Worm (Caenorhabditis elegans) whole organism, late embryonic: ENCODE data around the gene srd-34.

Experiments used
- C08G9.2 ChIP-seq: sonication (generic microtip); optimal IDR thresholded peaks from 2 replicates; lab custom pipeline; 2016; ENCODE audit warnings: mild to moderate bottlenecking, missing genetic modification characterization, moderate library complexity, missing compliant biosample characterization
- C38D4.7 ChIP-seq: fragments of 200-800 bp; sonication (Bioruptor generic); optimal IDR thresholded peaks from 2 replicates; lab custom pipeline; 2018; ENCODE audit warnings: mild to moderate bottlenecking, missing genetic modification characterization, moderate library complexity, missing compliant biosample characterization
- K02D7.2 ChIP-seq: sonication (generic microtip); optimal IDR thresholded peaks from 2 replicates; lab custom pipeline; 2017; ENCODE audit warnings: mild to moderate bottlenecking, missing genetic modification characterization, missing compliant biosample characterization
- T23F11.4 ChIP-seq: fragments of 200-800 bp; sonication (Bioruptor generic); optimal IDR thresholded peaks from 2 replicates; lab custom pipeline; 2018; ENCODE audit warnings: mild to moderate bottlenecking, missing genetic modification characterization, missing compliant biosample characterization
- ahr-1 ChIP-seq: sonication (generic microtip); optimal IDR thresholded peaks from 2 replicates; lab custom pipeline; 2016; ENCODE audit warnings: missing genetic modification characterization, missing compliant biosample characterization
- ama-1 ChIP-seq: fragments of 150-350 bp; optimal IDR thresholded peaks from 2 replicates; lab custom pipeline; 2014
- ceh-14 ChIP-seq: sonication (generic microtip); optimal IDR thresholded peaks from 2 replicates; lab custom pipeline; 2016; ENCODE audit warnings: missing genotype, missing genetic modification characterization, missing compliant biosample characterization
- ceh-2 ChIP-seq: sonication (generic microtip); optimal IDR thresholded peaks from 2 replicates; lab custom pipeline; 2016; ENCODE audit warnings: missing genotype, missing genetic modification characterization, missing compliant biosample characterization
- ceh-22 ChIP-seq: sonication (generic microtip); optimal IDR thresholded peaks from 2 replicates; lab custom pipeline; 2017; ENCODE audit warnings: missing biosample characterization, missing genetic modification characterization
- ceh-24 ChIP-seq: sonication (generic microtip); optimal IDR thresholded peaks from 2 replicates; lab custom pipeline; 2016; ENCODE audit warnings: mild to moderate bottlenecking, missing genetic modification characterization, missing compliant biosample characterization
- ceh-30 ChIP-seq: fragments of 150-350 bp; optimal IDR thresholded peaks from 2 replicates; lab custom pipeline; 2014; ENCODE audit warnings: missing biosample characterization, missing genetic modification characterization
- ceh-31 ChIP-seq: sonication (generic microtip); optimal IDR thresholded peaks from 2 replicates; lab custom pipeline; 2016; ENCODE audit warnings: missing genetic modification characterization, missing compliant biosample characterization
- ceh-45 ChIP-seq: fragments of 200-800 bp; sonication (Bioruptor generic); IDR thresholded peaks from 2 replicates; pipeline ENCODE4 v1.3.6; 2022; ENCODE audit warnings: missing genetic modification reagents, missing genetic modification characterization, missing compliant biosample characterization
- ceh-48 ChIP-seq: sonication (generic microtip); optimal IDR thresholded peaks from 2 replicates; lab custom pipeline; 2016; ENCODE audit warnings: missing genetic modification characterization, inconsistent platforms, missing compliant biosample characterization
- ceh-9 ChIP-seq: sonication (generic microtip); optimal IDR thresholded peaks from 2 replicates; lab custom pipeline; 2016; ENCODE audit warnings: mild to moderate bottlenecking, missing genetic modification characterization, inconsistent platforms, missing compliant biosample characterization
- che-1 ChIP-seq: sonication (generic microtip); optimal IDR thresholded peaks from 2 replicates; lab custom pipeline; 2016; ENCODE audit warnings: mild to moderate bottlenecking, missing genetic modification characterization, missing compliant biosample characterization
- dmd-4 ChIP-seq: sonication (generic microtip); optimal IDR thresholded peaks from 2 replicates; lab custom pipeline; 2016; ENCODE audit warnings: borderline replicate concordance, missing genetic modification characterization, missing compliant biosample characterization
- elt-2 ChIP-seq: sonication (generic microtip); optimal IDR thresholded peaks from 2 replicates; lab custom pipeline; 2016; ENCODE audit warnings: missing genetic modification reagents, missing genetic modification characterization, missing compliant biosample characterization
- elt-4 ChIP-seq: sonication (generic microtip); optimal IDR thresholded peaks from 2 replicates; lab custom pipeline; 2016; ENCODE audit warnings: missing genetic modification characterization, missing compliant biosample characterization
- ets-4 ChIP-seq: sonication (generic microtip); optimal IDR thresholded peaks from 2 replicates; lab custom pipeline; 2016; ENCODE audit warnings: missing genetic modification characterization, missing compliant biosample characterization
- eyg-1 ChIP-seq: sonication (generic microtip); optimal IDR thresholded peaks from 2 replicates; lab custom pipeline; 2016; ENCODE audit warnings: missing genotype, missing genetic modification characterization, missing compliant biosample characterization
- fax-1 ChIP-seq: sonication (generic microtip); optimal IDR thresholded peaks from 2 replicates; lab custom pipeline; 2016; ENCODE audit warnings: missing genotype, missing genetic modification characterization, missing compliant biosample characterization
- fkh-10 ChIP-seq: fragments of 150-350 bp; optimal IDR thresholded peaks from 2 replicates; lab custom pipeline; 2014; ENCODE audit warnings: missing biosample characterization, missing genetic modification reagents, missing genetic modification characterization
- fkh-6 ChIP-seq: sonication (generic microtip); optimal IDR thresholded peaks from 2 replicates; lab custom pipeline; 2016; ENCODE audit warnings: missing genetic modification characterization, missing compliant biosample characterization
- hlh-13 ChIP-seq: fragments of 200-800 bp; sonication (Bioruptor generic); optimal IDR thresholded peaks from 2 replicates; lab custom pipeline; 2018; ENCODE audit warnings: mild to moderate bottlenecking, missing genetic modification characterization, missing compliant biosample characterization
- hlh-15 ChIP-seq: sonication (generic microtip); optimal IDR thresholded peaks from 2 replicates; lab custom pipeline; 2016; ENCODE audit warnings: missing genetic modification characterization, missing compliant biosample characterization
- hlh-30 ChIP-seq: sonication (generic microtip); optimal IDR thresholded peaks from 2 replicates; lab custom pipeline; 2017; ENCODE audit warnings: antibody characterized with exemption, missing genetic modification characterization, missing compliant biosample characterization; ENCODE audit not compliant: insufficient read depth
- hlh-8 ChIP-seq: sonication (generic microtip); optimal IDR thresholded peaks from 2 replicates; lab custom pipeline; 2016; ENCODE audit warnings: missing genotype, missing genetic modification characterization, missing compliant biosample characterization
- lin-11 ChIP-seq: fragments of 200-800 bp; sonication (Bioruptor generic); optimal IDR thresholded peaks from 2 replicates; lab custom pipeline; 2018; ENCODE audit warnings: mild to moderate bottlenecking, missing genetic modification characterization, missing compliant biosample characterization
- madf-2 ChIP-seq: sonication (generic microtip); optimal IDR thresholded peaks from 2 replicates; lab custom pipeline; 2017; ENCODE audit warnings: missing genetic modification characterization, missing compliant biosample characterization
- mec-3 ChIP-seq: sonication (generic microtip); optimal IDR thresholded peaks from 2 replicates; lab custom pipeline; 2016; ENCODE audit warnings: borderline replicate concordance, missing genetic modification characterization, missing compliant biosample characterization
- nhr-11 ChIP-seq: fragments of 150-350 bp; optimal IDR thresholded peaks from 2 replicates; lab custom pipeline; 2014; ENCODE audit warnings: missing biosample characterization, missing genetic modification characterization
- nhr-232 ChIP-seq: sonication (generic microtip); optimal IDR thresholded peaks from 2 replicates; lab custom pipeline; 2016; ENCODE audit warnings: missing genetic modification characterization, missing compliant biosample characterization
- odd-2 ChIP-seq: sonication (generic microtip); optimal IDR thresholded peaks from 2 replicates; lab custom pipeline; 2017; ENCODE audit warnings: antibody characterized with exemption, mild to moderate bottlenecking, missing genetic modification characterization, missing compliant biosample characterization
- pag-3 ChIP-seq: sonication (generic microtip); optimal IDR thresholded peaks from 2 replicates; lab custom pipeline; 2016; ENCODE audit warnings: missing compliant biosample characterization, missing genetic modification characterization, borderline replicate concordance
- pat-9 ChIP-seq: fragments of 200-800 bp; sonication (Bioruptor generic); optimal IDR thresholded peaks from 2 replicates; lab custom pipeline; 2018; ENCODE audit warnings: mild to moderate bottlenecking, missing genetic modification characterization, moderate library complexity, missing compliant biosample characterization
- pax-1 ChIP-seq: fragments of 150-350 bp; optimal IDR thresholded peaks from 2 replicates; lab custom pipeline; 2014; ENCODE audit warnings: missing biosample characterization, missing genetic modification characterization
- pha-2 ChIP-seq: sonication (generic microtip); optimal IDR thresholded peaks from 2 replicates; lab custom pipeline; 2017; ENCODE audit warnings: mild to moderate bottlenecking, missing genetic modification characterization, missing compliant biosample characterization
- ref-2 ChIP-seq: sonication (generic microtip); optimal IDR thresholded peaks from 2 replicates; lab custom pipeline; 2016; ENCODE audit warnings: missing genetic modification characterization, missing compliant biosample characterization
- sdc-2 ChIP-seq: sonication (generic microtip); optimal IDR thresholded peaks from 2 replicates; lab custom pipeline; 2016; ENCODE audit warnings: missing genotype, missing genetic modification characterization, missing compliant biosample characterization
- sox-2 ChIP-seq: fragments of 200-800 bp; sonication (Bioruptor generic); IDR thresholded peaks from 2 replicates; pipeline ENCODE4 v1.3.6; 2022; ENCODE audit warnings: missing genetic modification reagents, missing genetic modification characterization, missing compliant biosample characterization
- sox-4 ChIP-seq: sonication (generic microtip); optimal IDR thresholded peaks from 2 replicates; lab custom pipeline; 2017; ENCODE audit warnings: mild to moderate bottlenecking, missing genetic modification characterization, inconsistent platforms, missing compliant biosample characterization
- tbx-7 ChIP-seq: sonication (generic microtip); optimal IDR thresholded peaks from 2 replicates; lab custom pipeline; 2016; ENCODE audit warnings: missing genotype, missing genetic modification characterization, missing compliant biosample characterization
- ttx-3 ChIP-seq: sonication (generic microtip); optimal IDR thresholded peaks from 2 replicates; lab custom pipeline; 2016; ENCODE audit warnings: missing genetic modification reagents, missing genetic modification characterization, missing compliant biosample characterization
- unc-42 ChIP-seq: sonication (generic microtip); optimal IDR thresholded peaks from 2 replicates; lab custom pipeline; 2016; ENCODE audit warnings: missing genotype, missing genetic modification characterization, missing compliant biosample characterization
- unc-86 ChIP-seq: sonication (generic microtip); optimal IDR thresholded peaks from 2 replicates; lab custom pipeline; 2016; ENCODE audit warnings: missing genetic modification characterization, missing compliant biosample characterization
- zip-5 ChIP-seq: sonication (generic microtip); optimal IDR thresholded peaks from 2 replicates; lab custom pipeline; 2016; ENCODE audit warnings: missing genetic modification characterization, missing compliant biosample characterization
- ztf-16 ChIP-seq: sonication (generic microtip); optimal IDR thresholded peaks from 2 replicates; lab custom pipeline; 2017; ENCODE audit warnings: missing genetic modification characterization, missing compliant biosample characterization

srd-34 gene

DNA sequence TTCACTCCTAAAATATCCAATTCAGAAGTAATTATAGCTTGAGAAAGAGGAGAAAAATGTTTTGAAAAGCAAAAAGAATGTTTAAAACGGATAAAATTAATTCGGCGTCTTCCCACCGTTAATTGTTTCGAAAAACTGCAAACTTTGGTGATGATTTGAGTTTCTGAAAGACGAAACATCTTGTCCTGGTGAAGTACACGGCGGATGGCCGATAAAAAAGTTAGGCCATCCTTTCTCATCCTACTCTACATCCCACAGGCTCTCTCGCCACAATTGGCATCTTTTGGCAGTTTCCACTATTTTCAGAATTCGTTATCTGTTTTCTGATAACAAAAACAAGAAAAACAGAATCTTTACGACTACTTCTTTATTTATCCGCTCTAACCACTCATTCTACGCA, 23.0 kb downstream of the srd-34 start, which contains the start of the genes C35A5.8 and hda-11 (continued):
- TF ChIP-seq che-1 (no peak), lin-11 (tag; lab: Kevin White, UChicago) (no peak), ahr-1 (no peak), zip-5 (tag; lab: Kevin White, UChicago) (peak; percentile 62), hlh-13 (no peak), pat-9 (tag; lab: Kevin White, UChicago) (no peak), nhr-11 (no peak), C38D4.7 (GFP tag; lab: Kevin White, UChicago) (no peak), odd-2 (tag; lab: Kevin White, UChicago) (no peak), ceh-22 (tag; lab: Kevin White, UChicago) (no peak), fkh-6 (tag; lab: Kevin White, UChicago) (peak; percentile 52), sdc-2 (tag; lab: Kevin White, UChicago) (peak; percentile 22), ceh-48 (tag; lab: Kevin White, UChicago) (no peak), eyg-1 (no peak), nhr-232 (tag; lab: Kevin White, UChicago) (no peak), tbx-7 (tag; lab: Kevin White, UChicago) (peak; percentile 88), ceh-14 (tag; lab: Kevin White, UChicago) (no peak), ref-2 (peak; percentile 88), ceh-2 (tag; lab: Kevin White, UChicago) (peak; percentile 91), K02D7.2 (tag; lab: Kevin White, UChicago) (no peak), elt-4 (tag; lab: Kevin White, UChicago) (no peak), ceh-30 (no peak), T23F11.4 (GFP tag; lab: Kevin White, UChicago) (no peak), ceh-24 (tag; lab: Kevin White, UChicago) (no peak), elt-2 (peak; percentile 78), ttx-3 (tag; lab: Kevin White, UChicago) (peak; percentile 25), pax-1 (no peak), unc-42 (peak; percentile 22), hlh-30 (tag; lab: Kevin White, UChicago) (no peak), mec-3 (peak; percentile 84), ceh-9 (tag; lab: Kevin White, UChicago) (no peak), madf-2 (tag; lab: Kevin White, UChicago) (no peak), fax-1 (tag; lab: Kevin White, UChicago) (peak; percentile 39), unc-86 (tag; lab: Kevin White, UChicago) (no peak), hlh-15 (peak; percentile 1), ceh-45 (no peak), sox-4 (tag; lab: Kevin White, UChicago) (no peak), ztf-16 (no peak), sox-2 (GFP tag; lab: Robert Waterston, UW) (no peak), pha-2 (tag; lab: Kevin White, UChicago) (no peak), ets-4 (tag; lab: Kevin White, UChicago) (peak; percentile 89), dmd-4 (no peak), pag-3 (tag; lab: Kevin White, UChicago) (no peak), fkh-10 (no peak), ceh-31 (tag; lab: Kevin White, UChicago) (peak; percentile 94)

DNA sequence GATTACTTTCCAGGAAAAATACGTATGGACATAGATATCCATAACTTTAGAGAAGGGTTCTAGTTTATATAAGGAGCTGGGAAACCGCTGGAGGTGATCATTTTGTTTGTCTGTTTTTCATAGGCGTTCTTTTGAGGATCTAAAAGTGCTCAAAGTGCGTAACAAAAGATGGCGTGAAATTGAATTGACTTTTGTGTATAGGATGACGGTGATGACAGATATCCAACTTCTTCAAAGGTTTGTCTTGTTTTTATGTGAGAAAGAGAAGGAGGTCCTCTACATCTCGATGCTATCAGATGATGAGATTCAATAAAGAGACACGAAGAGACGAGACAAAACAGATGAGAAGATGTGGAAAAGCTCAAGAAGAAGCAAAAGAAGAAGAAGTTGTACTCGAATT, 32.2 kb downstream of the srd-34 start:
- TF ChIP-seq elt-4 (tag; lab: Kevin White, UChicago) (no peak), ceh-2 (tag; lab: Kevin White, UChicago) (no peak), pax-1 (no peak), C38D4.7 (GFP tag; lab: Kevin White, UChicago) (no peak), ama-1 (lab: Kevin White, UChicago) (no peak), odd-2 (tag; lab: Kevin White, UChicago) (no peak), C08G9.2 (no peak), ztf-16 (no peak), hlh-8 (no peak)
- TF ChIP-seq, all 69 proteins: peak for 0
